In genomic region chr3R:25049383-25049741, dm6 we compare ENCODE assay signal across 2 fruit fly cellular contexts.
A peak's percentile ranks its signal among the peaks of the same experiment; 100 is the strongest.
TF ChIP-seq lines count a peak whose summit lies in the region.

Gene CG11791, plus strand, starts transcription at chr3R:25049616.

- no peak for TF ChIP-seq CTCF in whole organism, embryonic (GFP tag; optimal IDR thresholded peaks at IDR 0.05; lab: Kevin White, UChicago)

TF ChIP-seq in whole organism, embryonic, 481 proteins besides CTCF, POLR2A, EP300 and RAD21:
- TF ChIP-seq Dp (GFP tag; optimal IDR thresholded peaks at IDR 0.05; lab: Kevin White, UChicago) (peak; percentile 71), cwo (GFP tag; optimal IDR thresholded peaks at IDR 0.05; lab: Kevin White, UChicago) (no peak), HLH3B (GFP tag; IDR thresholded peaks at IDR 0.05; lab: Robert Waterston, UW) (no peak), CG1603 (tag; optimal IDR thresholded peaks at IDR 0.05; lab: Kevin White, UChicago) (peak; percentile 95), CG3995 (GFP tag; optimal IDR thresholded peaks at IDR 0.05; lab: Kevin White, UChicago) (peak; percentile 83), Sin3A (optimal IDR thresholded peaks at IDR 0.05; lab: Kevin White, UChicago) (peak; percentile 17), pzg (GFP tag; optimal IDR thresholded peaks at IDR 0.05; lab: Kevin White, UChicago) (peak; percentile 28), pfk (GFP tag; optimal IDR thresholded peaks at IDR 0.05; lab: Kevin White, UChicago) (peak; percentile 95), CG30020 (tag; optimal IDR thresholded peaks at IDR 0.05; lab: Kevin White, UChicago) (peak; percentile 36), Stat92E (GFP tag; optimal IDR thresholded peaks at IDR 0.05; lab: Kevin White, UChicago) (no peak), CG8290 (GFP tag; optimal IDR thresholded peaks at IDR 0.05; lab: Kevin White, UChicago) (no peak), CG8290 (tag; optimal IDR thresholded peaks at IDR 0.05; lab: Kevin White, UChicago) (peak in 1 of 2 experiments; percentile 11), da (GFP tag; optimal IDR thresholded peaks at IDR 0.05; lab: Kevin White, UChicago) (no peak), gfzf (GFP tag; optimal IDR thresholded peaks at IDR 0.05; lab: Kevin White, UChicago) (peak; percentile 65), CG15514 (GFP tag; optimal IDR thresholded peaks at IDR 0.05; lab: Kevin White, UChicago) (peak; percentile 29), Myb (GFP tag; optimal IDR thresholded peaks at IDR 0.05; lab: Kevin White, UChicago) (peak; percentile 43), phol (tag; optimal IDR thresholded peaks at IDR 0.05; lab: Kevin White, UChicago) (peak; percentile 6), HLH54F (GFP tag; optimal IDR thresholded peaks at IDR 0.05; lab: Kevin White, UChicago) (peak; percentile 1)
TF ChIP-seq in whole organism, embryonic: peak in this region for 13.

TF ChIP-seq in whole organism, wandering third instar larva, 38 proteins besides CTCF, POLR2A, EP300 and RAD21:
- no peak for TF ChIP-seq Hnf4 (GFP tag; optimal IDR thresholded peaks at IDR 0.05; lab: Kevin White, UChicago)
- TF ChIP-seq tai (GFP tag; optimal IDR thresholded peaks at IDR 0.05; lab: Kevin White, UChicago), result no peak
- TF ChIP-seq Dfd (GFP tag; optimal IDR thresholded peaks at IDR 0.05; lab: Kevin White, UChicago), result no peak
- TF ChIP-seq CG9705 (GFP tag; optimal IDR thresholded peaks at IDR 0.05; lab: Kevin White, UChicago), result no peak
- TF ChIP-seq br (GFP tag; optimal IDR thresholded peaks at IDR 0.05; lab: Kevin White, UChicago), result no peak
- TF ChIP-seq jim (GFP tag; optimal IDR thresholded peaks at IDR 0.05; lab: Kevin White, UChicago), result no peak
- peak; percentile 46 for TF ChIP-seq Myc (optimal IDR thresholded peaks at IDR 0.05; lab: Kevin White, UChicago)
- no peak for TF ChIP-seq sage (GFP tag; optimal IDR thresholded peaks at IDR 0.05; lab: Kevin White, UChicago)
